Fruit fly (Drosophila melanogaster) whole organism, prepupa: ENCODE data around the gene S-Lap3.

Experiments
- CG10631 ChIP-seq: fragments of 200-800 bp; sonication (Bioruptor generic); optimal IDR thresholded peaks from 2 replicates; lab custom pipeline; 2016; ENCODE audit warnings: missing biosample characterization, missing genetic modification characterization
- CG11294 ChIP-seq: fragments of 200-800 bp; sonication (Bioruptor generic); IDR thresholded peaks from 2 replicates; pipeline ENCODE4 v1.3.6; 2022; ENCODE audit warnings: missing biosample characterization, missing genetic modification characterization
- CG11762 ChIP-seq: fragments of 200-800 bp; sonication (Bioruptor generic); optimal IDR thresholded peaks from 3 replicates; lab custom pipeline; 2016; ENCODE audit warnings: missing biosample characterization, missing genetic modification characterization; ENCODE audit not compliant: insufficient read depth
- CG15336 ChIP-seq: fragments of 200-800 bp; sonication (Bioruptor generic); IDR thresholded peaks from 2 replicates; pipeline ENCODE4 v1.3.6; 2022; ENCODE audit warnings: missing biosample characterization, missing genetic modification characterization
- CG1621 ChIP-seq: fragments of 200-800 bp; sonication (Bioruptor generic); optimal IDR thresholded peaks from 3 replicates; lab custom pipeline; 2018; ENCODE audit warnings: missing biosample characterization, mild to moderate bottlenecking, missing genetic modification characterization
- CG31627 ChIP-seq: fragments of 200-800 bp; sonication (Bioruptor generic); optimal IDR thresholded peaks from 3 replicates; lab custom pipeline; 2016; ENCODE audit warnings: missing biosample characterization, missing genetic modification characterization
- CG32006 ChIP-seq: fragments of 200-800 bp; sonication (Bioruptor generic); optimal IDR thresholded peaks from 3 replicates; lab custom pipeline; 2017; ENCODE audit warnings: missing biosample characterization, mild to moderate bottlenecking, missing genetic modification characterization
- CG34406 ChIP-seq: fragments of 200-800 bp; sonication (Bioruptor generic); optimal IDR thresholded peaks from 3 replicates; lab custom pipeline; 2016; ENCODE audit warnings: missing biosample characterization, missing genetic modification characterization
- CG3919 ChIP-seq: fragments of 200-800 bp; sonication (Bioruptor generic); optimal IDR thresholded peaks from 3 replicates; lab custom pipeline; 2016; ENCODE audit warnings: missing biosample characterization, missing genetic modification characterization
- CG4318 ChIP-seq: fragments of 200-800 bp; sonication (Bioruptor generic); optimal IDR thresholded peaks from 3 replicates; lab custom pipeline; 2017; ENCODE audit warnings: missing biosample characterization, mild to moderate bottlenecking, missing genetic modification characterization
- CG6163 ChIP-seq: fragments of 200-800 bp; sonication (Bioruptor generic); IDR thresholded peaks from 3 replicates; pipeline ENCODE4 v1.3.6; 2022; ENCODE audit warnings: missing biosample characterization, missing genetic modification characterization
- CG6276 ChIP-seq: fragments of 200-800 bp; sonication (Bioruptor generic); optimal IDR thresholded peaks from 2 replicates; lab custom pipeline; 2017; ENCODE audit warnings: missing biosample characterization, mild to moderate bottlenecking, missing genetic modification characterization
- CG6854 ChIP-seq: fragments of 200-800 bp; sonication (Bioruptor generic); optimal IDR thresholded peaks from 2 replicates; lab custom pipeline; 2017; ENCODE audit warnings: missing biosample characterization, mild to moderate bottlenecking, missing genetic modification characterization
- CG8119 ChIP-seq: fragments of 200-800 bp; sonication (Bioruptor generic); IDR thresholded peaks from 3 replicates; pipeline ENCODE4 v1.3.6; 2022; ENCODE audit warnings: missing biosample characterization, missing genetic modification characterization
- CG8319 ChIP-seq: fragments of 200-800 bp; sonication (Bioruptor generic); optimal IDR thresholded peaks from 3 replicates; lab custom pipeline; 2016; ENCODE audit warnings: missing biosample characterization, missing genetic modification characterization
- CG8632 ChIP-seq: fragments of 200-800 bp; sonication (Bioruptor generic); optimal IDR thresholded peaks from 3 replicates; lab custom pipeline; 2016; ENCODE audit warnings: missing biosample characterization, missing genetic modification characterization
- Eip75B ChIP-seq: fragments of 200-800 bp; sonication (Bioruptor generic); optimal IDR thresholded peaks from 3 replicates; lab custom pipeline; 2016; ENCODE audit warnings: missing biosample characterization, missing genetic modification characterization
- Eip78C ChIP-seq: fragments of 200-800 bp; sonication (Bioruptor generic); peaks from one replicate; lab custom pipeline; 2016; ENCODE audit warnings: missing biosample characterization, missing genetic modification characterization
- Eip93F ChIP-seq: fragments of 200-800 bp; sonication (Bioruptor generic); optimal IDR thresholded peaks from 2 replicates; lab custom pipeline; 2016; ENCODE audit warnings: missing biosample characterization, mild to moderate bottlenecking, missing genetic modification characterization
- Ets96B ChIP-seq: fragments of 200-800 bp; optimal IDR thresholded peaks from 2 replicates; lab custom pipeline; 2019; ENCODE audit warnings: missing biosample characterization, mild to moderate bottlenecking, missing genetic modification characterization, moderate library complexity
- Gug ChIP-seq: fragments of 200-800 bp; sonication (Bioruptor generic); IDR thresholded peaks from 2 replicates; pipeline ENCODE4 v1.3.6; 2022; ENCODE audit warnings: missing biosample characterization, missing genetic modification characterization
- Hr38 ChIP-seq: sonication (Bioruptor generic); optimal IDR thresholded peaks from 2 replicates; lab custom pipeline; 2016; ENCODE audit warnings: missing biosample characterization, missing genetic modification characterization
- Hr39 ChIP-seq: fragments of 200-800 bp; sonication (Bioruptor generic); optimal IDR thresholded peaks from 2 replicates; lab custom pipeline; 2016; ENCODE audit warnings: missing biosample characterization, missing genetic modification characterization
- Hr4 ChIP-seq: fragments of 200-800 bp; sonication (Bioruptor generic); optimal IDR thresholded peaks from 3 replicates; lab custom pipeline; 2016; ENCODE audit warnings: missing biosample characterization, missing genetic modification characterization
- Lpt ChIP-seq: fragments of 200-800 bp; sonication (Bioruptor generic); optimal IDR thresholded peaks from 3 replicates; lab custom pipeline; 2016; ENCODE audit warnings: missing biosample characterization, missing genetic modification characterization
- Met ChIP-seq: fragments of 200-800 bp; sonication (Bioruptor generic); optimal IDR thresholded peaks from 3 replicates; lab custom pipeline; 2016; ENCODE audit warnings: missing biosample characterization, missing genetic modification characterization
- OdsH ChIP-seq: fragments of 200-800 bp; sonication (Bioruptor generic); optimal IDR thresholded peaks from 3 replicates; lab custom pipeline; 2016; ENCODE audit warnings: missing biosample characterization, missing genetic modification characterization
- achi ChIP-seq: fragments of 200-800 bp; sonication (Bioruptor generic); optimal IDR thresholded peaks from 3 replicates; lab custom pipeline; 2016; ENCODE audit warnings: missing biosample characterization, missing genetic modification characterization
- dac ChIP-seq: fragments of 200-800 bp; sonication (Bioruptor generic); optimal IDR thresholded peaks from 2 replicates; lab custom pipeline; 2017; ENCODE audit warnings: missing biosample characterization, mild to moderate bottlenecking, missing genetic modification characterization
- dsx ChIP-seq: fragments of 200-800 bp; optimal IDR thresholded peaks from 3 replicates; lab custom pipeline; 2019; ENCODE audit warnings: missing biosample characterization, mild to moderate bottlenecking, missing genetic modification characterization, moderate library complexity; ENCODE audit not compliant: poor library complexity, severe bottlenecking
- eg ChIP-seq: fragments of 200-800 bp; sonication (Bioruptor generic); IDR thresholded peaks from 3 replicates; pipeline ENCODE4 v1.3.6; 2022; ENCODE audit warnings: missing biosample characterization, missing genetic modification characterization
- fd59A ChIP-seq: fragments of 200-800 bp; sonication (Bioruptor generic); optimal IDR thresholded peaks from 2 replicates; lab custom pipeline; 2017; ENCODE audit warnings: missing biosample characterization, mild to moderate bottlenecking, missing genetic modification characterization, missing genetic modification reagents
- net ChIP-seq: fragments of 200-800 bp; sonication (Bioruptor generic); optimal IDR thresholded peaks from 3 replicates; lab custom pipeline; 2016; ENCODE audit warnings: missing biosample characterization, missing genetic modification characterization
- pdm3 ChIP-seq: fragments of 200-800 bp; sonication (Bioruptor generic); optimal IDR thresholded peaks from 3 replicates; lab custom pipeline; 2016; ENCODE audit warnings: missing biosample characterization, missing genetic modification characterization
- salr ChIP-seq, 2 experiments: fragments of 200-800 bp; sonication (Bioruptor generic); optimal IDR thresholded peaks; 3 replicates each; lab custom pipeline; 2016 to 2018; ENCODE audit warnings: missing biosample characterization in 2 of 2, missing genetic modification characterization in 2 of 2, mild to moderate bottlenecking in 1 of 2
- spab ChIP-seq: fragments of 200-800 bp; sonication (Bioruptor generic); optimal IDR thresholded peaks from 2 replicates; lab custom pipeline; 2017; ENCODE audit warnings: missing biosample characterization, mild to moderate bottlenecking, missing genetic modification characterization, missing genetic modification reagents
- svp ChIP-seq: fragments of 200-800 bp; sonication (Bioruptor generic); peaks from one replicate; lab custom pipeline; 2016; ENCODE audit warnings: missing biosample characterization, missing genetic modification characterization
- vri ChIP-seq: fragments of 200-800 bp; sonication (Bioruptor generic); optimal IDR thresholded peaks from 3 replicates; lab custom pipeline; 2016; ENCODE audit warnings: missing biosample characterization, mild to moderate bottlenecking, missing genetic modification characterization

Gene S-Lap3

DNA sequence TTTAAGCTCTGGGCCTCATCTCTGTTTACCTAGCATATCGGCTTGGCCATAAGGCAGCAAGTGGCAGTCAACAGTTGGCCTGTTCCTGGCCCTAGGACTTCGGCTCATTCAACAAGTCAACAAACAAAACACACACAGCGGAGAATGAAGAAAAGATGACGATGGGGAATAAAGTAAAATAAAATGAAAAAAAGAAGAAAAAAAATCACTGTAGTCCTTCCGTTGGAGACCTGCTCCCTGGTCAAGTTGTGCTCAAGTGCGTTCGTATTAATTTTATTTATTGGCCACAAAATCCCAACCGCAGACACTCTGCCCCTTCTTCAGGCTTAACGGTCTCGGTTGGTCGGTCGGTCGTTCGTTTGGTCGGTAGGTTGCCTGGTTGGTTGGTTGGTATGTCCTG, 46.6 kb upstream of the S-Lap3 start (continued):
- TF ChIP-seq CG11294 (GFP tag; lab: Robert Waterston, UW) (no peak), Eip75B (GFP tag; lab: Kevin White, UChicago) (no peak), Gug (GFP tag; lab: Robert Waterston, UW) (no peak), CG34406 (GFP tag; lab: Kevin White, UChicago) (no peak), Eip93F (GFP tag; lab: Kevin White, UChicago) (no peak), spab (peak; percentile 30), Ets96B (tag; lab: Kevin White, UChicago) (no peak), dsx (GFP tag; lab: Kevin White, UChicago) (peak; percentile 36), CG8319 (peak; percentile 21), CG6854 (GFP tag; lab: Kevin White, UChicago) (no peak), fd59A (GFP tag; lab: Kevin White, UChicago) (no peak), eg (no peak), CG6163 (GFP tag; lab: Robert Waterston, UW) (0 out of 3 replicates have a peak, but pooled peaks have one; percentile 9), CG31627 (GFP tag; lab: Kevin White, UChicago) (no peak)

DNA sequence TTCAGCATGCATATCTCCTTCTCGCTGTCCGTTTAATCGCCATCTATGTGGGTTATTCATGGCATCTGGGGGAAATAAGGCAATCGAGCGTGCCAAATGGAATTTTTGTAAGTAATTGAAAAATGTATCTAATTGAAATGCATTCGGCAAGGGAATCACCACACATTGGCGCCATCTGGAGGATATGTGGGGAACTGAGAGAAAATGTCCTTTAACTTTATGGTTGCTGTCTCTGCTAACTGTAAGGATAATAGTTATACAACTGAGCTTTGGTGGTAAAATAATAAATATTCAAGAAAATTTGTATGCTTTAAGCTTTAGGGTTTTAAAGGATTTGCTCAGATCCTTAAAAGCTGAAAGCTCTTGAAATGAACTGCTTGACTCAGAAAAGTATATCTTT, 37.7 kb upstream of the S-Lap3 start:
- TF ChIP-seq svp (GFP tag; lab: Kevin White, UChicago): no peak
- no peak for TF ChIP-seq Eip75B (GFP tag; lab: Kevin White, UChicago)
- no peak for TF ChIP-seq CG8632 (GFP tag; lab: Kevin White, UChicago)
- no peak for TF ChIP-seq CG6854 (GFP tag; lab: Kevin White, UChicago)
- 0 out of 3 replicates have a peak, but pooled peaks have one; percentile 9 for TF ChIP-seq CG6163 (GFP tag; lab: Robert Waterston, UW)

DNA sequence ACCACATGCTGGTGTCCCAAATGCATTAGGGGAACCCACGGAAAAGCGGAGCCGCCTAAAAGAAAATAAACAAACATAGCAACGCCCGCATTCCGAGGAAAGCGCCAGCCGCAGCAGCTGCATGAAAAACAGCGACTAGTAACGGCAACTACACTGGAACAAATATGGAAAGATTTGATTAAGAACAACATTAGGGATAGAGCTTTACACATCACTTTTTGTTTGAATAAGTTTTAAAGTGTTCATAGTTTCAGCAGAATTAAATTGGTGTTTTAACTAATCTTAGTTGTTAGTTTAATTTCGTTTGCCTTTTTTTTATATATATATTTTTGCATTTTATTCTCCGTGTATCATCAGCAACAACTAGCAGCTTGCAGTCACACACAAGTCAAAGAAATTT, 37.0 kb upstream of the S-Lap3 start:
- TF ChIP-seq CG15336 (GFP tag; lab: Robert Waterston, UW) (peak; percentile 89), net (GFP tag; lab: Kevin White, UChicago) (peak; percentile 43), achi (GFP tag; lab: Kevin White, UChicago) (peak; percentile 36), Met (GFP tag; lab: Kevin White, UChicago) (no peak), eg (peak; percentile 78), CG34406 (GFP tag; lab: Kevin White, UChicago) (no peak), CG6163 (GFP tag; lab: Robert Waterston, UW) (peak; percentile 63; the same call in 2 of the 3 replicates), CG10631 (GFP tag; lab: Kevin White, UChicago) (no peak), Lpt (GFP tag; lab: Kevin White, UChicago) (peak; percentile 57), Eip78C (GFP tag; lab: Kevin White, UChicago) (peak; percentile 83), dac (GFP tag; lab: Kevin White, UChicago) (peak; percentile 58), CG8319 (no peak), vri (no peak), Hr39 (GFP tag; lab: Kevin White, UChicago) (no peak), CG1621 (no peak), CG3919 (GFP tag; lab: Kevin White, UChicago) (peak; percentile 16), CG32006 (peak; percentile 87), Hr4 (GFP tag; lab: Kevin White, UChicago) (peak; percentile 82), CG11294 (GFP tag; lab: Robert Waterston, UW) (peak; percentile 39; the same call in 1 of the 2 replicates), CG8119 (GFP tag; lab: Robert Waterston, UW) (peak; percentile 82), OdsH (GFP tag; lab: Kevin White, UChicago) (peak; percentile 44), CG4318 (GFP tag; lab: Kevin White, UChicago) (peak; percentile 72), Hr38 (GFP tag; lab: Kevin White, UChicago) (no peak), Gug (GFP tag; lab: Robert Waterston, UW) (peak; percentile 55; the same call in 1 of the 2 replicates), salr (GFP tag; optimal IDR thresholded peaks at IDR 0.05; lab: Kevin White, UChicago) (peak in 1 of 2 experiments; percentile 50), pdm3 (GFP tag; lab: Kevin White, UChicago) (peak; percentile 32), CG11762 (GFP tag; lab: Kevin White, UChicago) (peak; percentile 19), CG6276 (peak; percentile 81)
